Worm (Caenorhabditis elegans) whole organism, L3 larva: Measurements from ENCODE around the gene srw-3.
"Not testable (repeated sequence)": the region's sequence is repeated elsewhere in the genome, so short reads cannot be mapped to it uniquely, and the experiment has no call there.

Experiments
- ama-1 ChIP-seq: fragments of 150-350 bp; optimal IDR thresholded peaks from 2 replicates; lab custom pipeline; 2018
- ceh-28 ChIP-seq: fragments of 150-350 bp; optimal IDR thresholded peaks from 2 replicates; lab custom pipeline; 2014; ENCODE audit warnings: missing biosample characterization, missing genetic modification reagents, missing genetic modification characterization
- daf-12 ChIP-seq: fragments of 150-350 bp; optimal IDR thresholded peaks from 2 replicates; lab custom pipeline; 2014; ENCODE audit warnings: missing biosample characterization, missing genetic modification reagents, missing genetic modification characterization
- egl-27 ChIP-seq: sonication (generic microtip); optimal IDR thresholded peaks from 4 replicates; lab custom pipeline; 2017; ENCODE audit warnings: missing biosample characterization, missing genetic modification reagents, missing genetic modification characterization
- elt-1 ChIP-seq: fragments of 150-350 bp; optimal IDR thresholded peaks from 2 replicates; lab custom pipeline; 2014; ENCODE audit warnings: missing biosample characterization, missing genetic modification characterization
- elt-2 ChIP-seq: sonication (generic microtip); optimal IDR thresholded peaks from 2 replicates; lab custom pipeline; 2016; ENCODE audit warnings: missing genetic modification reagents, mild to moderate bottlenecking, missing genetic modification characterization, missing compliant biosample characterization
- eor-1 ChIP-seq, 2 experiments: fragments of 150-350 bp; optimal IDR thresholded peaks; 2 replicates each; lab custom pipeline; 2014 to 2018; ENCODE audit warnings: missing biosample characterization in 2 of 2, missing genetic modification characterization in 2 of 2
- fkh-10 ChIP-seq: sonication (generic microtip); optimal IDR thresholded peaks from 2 replicates; lab custom pipeline; 2017; ENCODE audit warnings: missing biosample characterization, missing genetic modification reagents, missing genetic modification characterization
- fkh-2 ChIP-seq: fragments of 150-350 bp; optimal IDR thresholded peaks from 2 replicates; lab custom pipeline; 2014; ENCODE audit warnings: missing biosample characterization, missing genetic modification reagents, missing genetic modification characterization
- lin-15B ChIP-seq: fragments of 150-350 bp; optimal IDR thresholded peaks from 2 replicates; lab custom pipeline; 2014; ENCODE audit warnings: missing biosample characterization, missing genetic modification characterization
- lin-39 ChIP-seq: fragments of 150-350 bp; optimal IDR thresholded peaks from 2 replicates; lab custom pipeline; 2018; ENCODE audit warnings: missing biosample characterization, missing genetic modification reagents, missing genetic modification characterization
- nfya-1 ChIP-seq: sonication (generic microtip); optimal IDR thresholded peaks from 2 replicates; lab custom pipeline; 2017; ENCODE audit warnings: missing genetic modification characterization, mild to moderate bottlenecking, missing compliant biosample characterization, antibody characterized with exemption, moderate library complexity; ENCODE audit not compliant: insufficient read depth
- nhr-11 ChIP-seq: fragments of 150-350 bp; optimal IDR thresholded peaks from 2 replicates; lab custom pipeline; 2014; ENCODE audit warnings: missing biosample characterization, missing genetic modification characterization
- nhr-12 ChIP-seq: fragments of 150-350 bp; optimal IDR thresholded peaks from 2 replicates; lab custom pipeline; 2014; ENCODE audit warnings: missing biosample characterization, missing genetic modification characterization
- nhr-25 ChIP-seq: sonication (generic microtip); optimal IDR thresholded peaks from 2 replicates; lab custom pipeline; 2017; ENCODE audit warnings: missing biosample characterization, missing genetic modification characterization
- nhr-43 ChIP-seq: sonication (generic microtip); optimal IDR thresholded peaks from 2 replicates; lab custom pipeline; 2016; ENCODE audit warnings: mild to moderate bottlenecking, missing genetic modification characterization, missing compliant biosample characterization; ENCODE audit not compliant: poor library complexity, severe bottlenecking
- nhr-67 ChIP-seq: fragments of 150-350 bp; optimal IDR thresholded peaks from 2 replicates; lab custom pipeline; 2014; ENCODE audit warnings: missing biosample characterization, missing genetic modification characterization
- nhr-77 ChIP-seq: fragments of 150-350 bp; optimal IDR thresholded peaks from 2 replicates; lab custom pipeline; 2014; ENCODE audit warnings: missing biosample characterization, missing genetic modification characterization
- pha-4 ChIP-seq: fragments of 150-350 bp; optimal IDR thresholded peaks from 2 replicates; lab custom pipeline; 2014; ENCODE audit warnings: missing biosample characterization, missing genetic modification reagents, missing genetic modification characterization
- pqm-1 ChIP-seq: fragments of 150-350 bp; optimal IDR thresholded peaks from 2 replicates; lab custom pipeline; 2017; ENCODE audit warnings: missing biosample characterization, missing genetic modification characterization, inconsistent platforms
- sea-2 ChIP-seq: fragments of 150-350 bp; sonication (generic microtip); optimal IDR thresholded peaks from 4 replicates; lab custom pipeline; 2014; ENCODE audit warnings: missing biosample characterization, missing genetic modification reagents, missing genetic modification characterization
- skn-1 ChIP-seq: fragments of 150-350 bp; optimal IDR thresholded peaks from 2 replicates; lab custom pipeline; 2014; ENCODE audit warnings: missing biosample characterization, missing genetic modification characterization
- tbx-2 ChIP-seq: sonication (generic microtip); optimal IDR thresholded peaks from 2 replicates; lab custom pipeline; 2016; ENCODE audit warnings: mild to moderate bottlenecking, missing genetic modification characterization, missing compliant biosample characterization
- unc-39 ChIP-seq: sonication (generic microtip); optimal IDR thresholded peaks from 4 replicates; lab custom pipeline; 2017; ENCODE audit warnings: missing biosample characterization, missing genetic modification characterization
- unc-62 ChIP-seq: fragments of 150-350 bp; sonication (generic microtip); optimal IDR thresholded peaks from 4 replicates; lab custom pipeline; 2014; ENCODE audit warnings: missing biosample characterization, missing genetic modification reagents, missing genetic modification characterization
- zag-1 ChIP-seq: fragments of 150-350 bp; optimal IDR thresholded peaks from 2 replicates; lab custom pipeline; 2014; ENCODE audit warnings: missing biosample characterization, missing genetic modification characterization
- ztf-11 ChIP-seq: fragments of 150-350 bp; optimal IDR thresholded peaks from 2 replicates; lab custom pipeline; 2014; ENCODE audit warnings: missing biosample characterization, missing genetic modification characterization
- ztf-4 ChIP-seq: fragments of 150-350 bp; optimal IDR thresholded peaks from 2 replicates; lab custom pipeline; 2014; ENCODE audit warnings: missing biosample characterization, missing genetic modification characterization

The srw-3 gene

DNA sequence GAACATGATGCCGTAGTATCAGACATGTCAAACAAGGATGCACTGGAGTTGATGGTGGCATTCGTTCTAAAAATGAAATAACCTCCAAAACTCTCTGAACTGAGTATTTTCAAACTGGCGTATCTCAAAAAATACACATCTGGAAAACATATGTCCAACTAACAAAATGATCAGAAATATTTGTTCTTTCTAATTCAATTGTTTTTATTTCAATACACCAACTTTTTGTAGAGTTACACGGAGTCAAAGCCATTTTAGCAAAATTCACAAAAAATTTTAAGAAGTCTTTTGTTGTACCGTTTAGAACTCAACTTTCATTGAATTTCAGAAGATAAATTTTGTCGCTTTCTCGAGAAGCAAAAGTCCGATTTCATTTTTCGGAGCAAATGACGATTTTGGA, 1.9 kb upstream of the srw-3 start, which contains the start of gene srsx-40:
TSS of gene srsx-40 (minus strand) at position 101 of the 400 bp plus-strand sequence.
- TF ChIP-seq zag-1; nhr-11 (tag; lab: Kevin White, UChicago); lin-39 (tag; lab: Kevin White, UChicago): not testable (repeated sequence)

- TF ChIP-seq unc-62 (GFP tag; lab: Kevin White, UChicago) = no peak
These were observed 3.1 kb downstream of the srw-3 start, which contains the start of gene ZK105.11 for ce11 chrV:7708525-7708924. Gene ZK105.11 (minus strand): TSS chrV:7708625.

DNA sequence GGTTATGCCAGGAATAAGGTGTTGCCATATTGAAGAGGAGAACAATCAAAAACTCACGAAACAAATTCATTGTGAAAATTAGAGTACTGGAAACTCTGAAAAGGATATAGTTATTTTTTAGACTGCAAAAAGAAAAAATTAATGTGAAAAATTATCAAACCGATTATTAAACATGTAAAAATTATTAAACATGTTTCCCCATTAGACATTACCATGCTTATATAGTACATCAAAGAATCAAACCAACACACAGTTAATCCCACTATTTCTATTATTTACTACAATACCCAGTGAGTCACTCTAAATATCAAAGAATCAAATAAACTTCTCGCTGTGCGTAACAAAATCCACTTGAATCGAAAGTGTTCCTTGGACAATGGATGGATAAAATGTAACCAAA, 7.7 kb downstream of the srw-3 start, which contains the start of gene ZK105.13:
TSS of gene ZK105.13 (minus strand) at position 101 of the 400 bp plus-strand sequence.
- TF ChIP-seq daf-12 (tag; lab: Kevin White, UChicago) = no peak
- no peak for TF ChIP-seq ama-1 (lab: Kevin White, UChicago)
- TF ChIP-seq ztf-11 (tag; lab: Kevin White, UChicago) = no peak

- TF ChIP-seq tbx-2 = no peak
- TF ChIP-seq, all 47 proteins: peak for 0
These were observed 8.3 kb downstream of the srw-3 start, which contains the start of gene ZK105.1 for ce11 chrV:7713691-7714090. Gene ZK105.1 (plus strand): TSS chrV:7713991.

ce11 chrV:7716034-7716433, 10.6 kb downstream of the srw-3 start, which contains the start of gene ZK105.12:
Gene ZK105.12 (minus strand): TSS chrV:7716134.
- TF ChIP-seq pqm-1 (no peak), zag-1 (no peak), nhr-43 (tag; lab: Kevin White, UChicago) (no peak), nhr-12 (tag; lab: Kevin White, UChicago) (no peak), elt-1 (tag; lab: Kevin White, UChicago) (no peak), fkh-10 (no peak), ceh-28 (tag; lab: Kevin White, UChicago) (no peak), fkh-2 (tag; lab: Kevin White, UChicago) (no peak), pha-4 (tag; lab: Kevin White, UChicago) (no peak)

DNA sequence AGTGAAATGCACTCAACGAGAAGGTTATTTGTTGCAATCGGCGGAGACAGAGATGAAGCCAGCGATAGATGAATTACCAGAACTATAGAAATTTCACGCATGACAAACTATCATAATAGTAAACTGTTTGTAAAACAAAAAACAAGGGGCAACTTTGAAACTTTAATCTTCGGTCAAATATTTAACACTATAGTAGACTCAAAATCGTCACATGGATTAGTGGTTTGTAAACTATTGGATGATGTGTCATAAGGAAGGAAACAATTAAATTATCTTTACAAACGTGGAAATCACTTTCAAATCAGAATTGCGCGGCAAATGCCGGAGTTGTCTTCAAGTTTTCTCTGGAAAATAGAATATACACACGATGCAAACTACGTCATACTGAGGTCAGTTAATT, 12.2 kb downstream of the srw-3 start, which contains the start of gene ZK105.5:
TSS of gene ZK105.5 (minus strand) at position 101 of the 400 bp plus-strand sequence.
- TF ChIP-seq nhr-67 (tag; lab: Kevin White, UChicago) (no peak), elt-2 (tag; lab: Kevin White, UChicago) (no peak), daf-12 (tag; lab: Kevin White, UChicago) (no peak), fkh-2 (tag; lab: Kevin White, UChicago) (no peak), lin-15B (tag; lab: Kevin White, UChicago) (no peak), nhr-25 (tag; lab: Kevin White, UChicago) (no peak), nhr-11 (tag; lab: Kevin White, UChicago) (no peak), nfya-1 (tag; lab: Kevin White, UChicago) (no peak), sea-2 (GFP tag; lab: Kevin White, UChicago) (no peak), elt-1 (tag; lab: Kevin White, UChicago) (no peak), egl-27 (tag; lab: Kevin White, UChicago) (no peak)

DNA sequence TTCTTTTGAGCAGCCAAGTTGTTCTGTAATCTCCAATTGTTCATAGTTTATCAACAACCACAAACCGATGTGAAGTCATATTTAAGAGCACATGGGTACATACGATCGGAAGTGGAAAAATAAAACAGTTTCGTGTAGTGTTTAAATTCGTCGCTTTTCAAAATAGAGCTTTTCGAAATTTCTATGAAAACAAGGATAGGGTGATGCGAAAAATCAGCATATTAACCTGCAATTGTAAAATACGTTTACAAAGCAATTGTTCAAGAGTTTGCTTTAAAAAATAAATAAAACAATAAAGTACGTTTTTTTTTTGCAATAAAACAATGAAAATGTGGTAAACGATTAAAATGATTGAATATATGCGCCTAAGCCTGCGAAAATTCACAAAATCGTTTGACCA, 16.5 kb downstream of the srw-3 start, which contains the start of gene ZK105.14:
TSS of gene ZK105.14 (minus strand) at position 101 of the 400 bp plus-strand sequence.
- TF ChIP-seq fkh-10 (no peak), nhr-77 (tag; lab: Kevin White, UChicago) (no peak)

DNA sequence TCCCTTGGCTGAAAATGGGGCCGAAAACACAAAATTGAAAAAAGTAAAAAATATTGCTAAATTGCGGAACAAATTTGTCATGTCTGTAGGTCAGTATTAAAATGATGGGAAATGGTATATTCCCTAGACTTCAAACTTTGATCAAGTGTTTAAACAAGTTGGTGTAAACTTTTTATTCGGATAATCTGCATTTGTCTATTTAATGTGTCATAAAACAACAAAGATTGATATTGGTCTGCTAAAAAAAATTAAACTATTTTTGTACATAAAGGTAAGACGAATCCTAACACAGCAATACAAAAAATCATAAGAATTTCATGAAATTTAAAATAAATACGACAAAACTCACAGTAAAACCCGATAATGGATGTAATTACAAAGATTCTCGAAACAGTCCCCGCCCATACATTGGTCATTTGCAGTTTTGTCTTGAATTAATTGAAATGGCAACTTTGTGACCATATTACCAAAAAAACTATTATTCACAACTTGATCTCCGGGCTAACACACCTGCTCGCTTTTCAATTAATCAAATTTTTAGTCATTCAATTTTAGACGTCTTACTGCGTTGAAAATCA, 18.6 kb downstream of the srw-3 start, which contains the start of the genes ZK105.6 and ZK105.8:
TSS of gene ZK105.6 (minus strand) at position 101 of the 578 bp plus-strand sequence.
TSS of gene ZK105.8 (plus strand) at position 528 of the 578 bp plus-strand sequence.
- no peak for TF ChIP-seq unc-62 (GFP tag; lab: Kevin White, UChicago)
- TF ChIP-seq ztf-4 (tag; lab: Kevin White, UChicago) = no peak
- TF ChIP-seq eor-1 (tag; optimal IDR thresholded peaks at IDR 0.05; lab: Kevin White, UChicago) = no peak
- TF ChIP-seq pha-4 (tag; lab: Kevin White, UChicago) = no peak
- TF ChIP-seq skn-1 (tag; lab: Kevin White, UChicago) = no peak
- TF ChIP-seq unc-39 (tag; lab: Kevin White, UChicago) = no peak
